Worm (Caenorhabditis elegans): ENCODE data around the gene Y55F3C.9.

Y55F3C.9 gene

DNA sequence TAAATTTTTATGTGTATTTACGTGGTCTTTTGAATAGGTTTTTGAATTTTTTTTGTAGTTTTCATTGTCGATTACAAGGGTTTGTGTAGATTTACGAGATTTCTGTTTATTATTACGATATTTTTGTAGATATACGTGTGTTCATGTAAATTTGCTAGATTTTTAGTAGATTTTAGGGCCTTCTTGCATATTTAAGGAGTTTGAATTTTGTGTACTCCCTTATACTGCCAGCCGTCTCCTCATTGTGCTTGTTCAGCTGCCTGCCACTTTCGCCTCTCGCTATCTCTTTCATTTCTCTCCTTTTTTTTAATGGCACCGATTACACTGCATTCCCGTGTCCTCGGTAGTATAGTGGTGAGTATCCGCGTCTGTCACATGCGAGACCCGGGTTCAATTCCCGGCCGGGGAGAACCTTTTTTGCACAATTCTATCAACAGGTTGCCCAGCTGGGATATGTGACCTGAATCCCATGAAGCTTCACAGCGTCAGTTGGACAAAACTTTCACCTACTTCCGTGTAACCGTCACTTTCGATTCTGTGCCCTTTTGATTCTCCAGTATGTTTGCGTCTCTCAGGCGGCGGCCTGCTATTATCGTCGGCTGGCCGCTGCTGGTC lies 45.2 kb downstream of the Y55F3C.9 start (continued):
- TF ChIP-seq tbx-2 (tag; optimal IDR thresholded peaks at IDR 0.05) = peak; percentile 66
- peak; percentile 28 for TF ChIP-seq pag-3 (tag; optimal IDR thresholded peaks at IDR 0.05; ENCODE audit: borderline replicate concordance)
- peak; percentile 68 for TF ChIP-seq pat-9 (tag; optimal IDR thresholded peaks at IDR 0.05)
- no peak for TF ChIP-seq sox-2 (GFP tag; IDR thresholded peaks at IDR 0.05)
- TF ChIP-seq C38D4.7 (GFP tag; optimal IDR thresholded peaks at IDR 0.05) = peak; percentile 71
- TF ChIP-seq fkh-6 (tag; optimal IDR thresholded peaks at IDR 0.05) = peak; percentile 56
- TF ChIP-seq ama-1 (optimal IDR thresholded peaks at IDR 0.05) = no peak
- TF ChIP-seq nfya-1 (tag; optimal IDR thresholded peaks at IDR 0.05) = peak; percentile 32
- no peak for TF ChIP-seq pha-2 (tag; optimal IDR thresholded peaks at IDR 0.05)
- no peak for TF ChIP-seq ceh-9 (tag; optimal IDR thresholded peaks at IDR 0.05)
- TF ChIP-seq ahr-1 (tag; optimal IDR thresholded peaks at IDR 0.05) = no peak
- peak; percentile 44 for TF ChIP-seq ceh-2 (tag; optimal IDR thresholded peaks at IDR 0.05)
- peak; percentile 75 for TF ChIP-seq ceh-18 (tag; optimal IDR thresholded peaks at IDR 0.05)
- peak; percentile 69 for TF ChIP-seq C08G9.2 (tag; optimal IDR thresholded peaks at IDR 0.05)
- TF ChIP-seq elt-4 (tag; optimal IDR thresholded peaks at IDR 0.05) = peak; percentile 25
- TF ChIP-seq ets-4 (tag; optimal IDR thresholded peaks at IDR 0.05) = peak; percentile 7
- peak; percentile 76 for TF ChIP-seq ztf-16 (tag; optimal IDR thresholded peaks at IDR 0.05)
- TF ChIP-seq tbx-7 (tag; optimal IDR thresholded peaks at IDR 0.05) = peak; percentile 46
- peak; percentile 66 for TF ChIP-seq lin-11 (tag; optimal IDR thresholded peaks at IDR 0.05)
- peak; percentile 59 for TF ChIP-seq ttx-3 (tag; optimal IDR thresholded peaks at IDR 0.05)
- TF ChIP-seq fax-1 (tag; optimal IDR thresholded peaks at IDR 0.05) = peak; percentile 63

DNA sequence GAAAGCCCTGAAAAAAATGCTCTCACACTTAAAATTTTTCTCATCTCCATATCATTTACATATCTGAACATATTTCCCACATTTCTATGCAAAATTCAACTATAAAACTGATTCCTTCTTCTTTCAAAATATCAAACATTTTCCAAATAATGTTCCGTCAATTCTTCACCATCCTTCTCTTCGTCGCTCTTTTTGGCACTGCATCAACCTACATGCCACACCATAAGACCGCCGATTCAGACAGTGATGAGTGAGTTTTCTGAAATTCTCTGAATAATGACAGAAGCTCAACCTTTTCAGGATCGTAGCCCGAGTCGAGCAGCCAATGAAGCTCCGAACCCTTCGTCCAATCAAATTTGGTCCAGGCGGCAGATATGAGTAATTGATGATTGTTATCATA lies 51.7 kb downstream of the Y55F3C.9 start, which contains the start of gene K11H12.5:
K11H12.5 (plus strand) TSS at position 301 of the 400 bp plus-strand sequence.
- TF ChIP-seq ttx-3 (tag; optimal IDR thresholded peaks at IDR 0.05) = no peak
- TF ChIP-seq odd-2 (tag; optimal IDR thresholded peaks at IDR 0.05) = no peak
- TF ChIP-seq lin-11 (tag; optimal IDR thresholded peaks at IDR 0.05) = no peak
- no peak for TF ChIP-seq mec-3 (tag; optimal IDR thresholded peaks at IDR 0.05; ENCODE audit: borderline replicate concordance)
- TF ChIP-seq ceh-2 (tag; optimal IDR thresholded peaks at IDR 0.05) = no peak
- no peak for TF ChIP-seq rnt-1 (tag; optimal IDR thresholded peaks at IDR 0.05)
- TF ChIP-seq fax-1 (tag; optimal IDR thresholded peaks at IDR 0.05) = no peak
- TF ChIP-seq gmeb-2 (tag; optimal IDR thresholded peaks at IDR 0.05) = no peak
- TF ChIP-seq elt-4 (tag; optimal IDR thresholded peaks at IDR 0.05) = no peak
- no peak for TF ChIP-seq ceh-6 (GFP tag; optimal IDR thresholded peaks at IDR 0.05)
- TF ChIP-seq ceh-30 (tag; optimal IDR thresholded peaks at IDR 0.05) = no peak
- no peak for TF ChIP-seq dve-1 (tag; optimal IDR thresholded peaks at IDR 0.05)
- TF ChIP-seq K09A11.1 (tag; optimal IDR thresholded peaks at IDR 0.05; ENCODE audit: insufficient read depth) = no peak

- no peak for TF ChIP-seq ceh-24 (tag; optimal IDR thresholded peaks at IDR 0.05)
- no peak for TF ChIP-seq F13H6.1 (tag; optimal IDR thresholded peaks at IDR 0.05)
- no peak for TF ChIP-seq ceh-30 (tag; optimal IDR thresholded peaks at IDR 0.05)
- TF ChIP-seq che-1 (tag; optimal IDR thresholded peaks at IDR 0.05) = no peak
These were observed 52.4 kb downstream of the Y55F3C.9 start, which contains the start of the genes K11H12.4 and K11H12.10 for ce11 chrIV:675471-676159. TSS of gene K11H12.4 (minus strand) at chrIV:675883. TSS of gene K11H12.10 (plus strand) at chrIV:676075.

DNA sequence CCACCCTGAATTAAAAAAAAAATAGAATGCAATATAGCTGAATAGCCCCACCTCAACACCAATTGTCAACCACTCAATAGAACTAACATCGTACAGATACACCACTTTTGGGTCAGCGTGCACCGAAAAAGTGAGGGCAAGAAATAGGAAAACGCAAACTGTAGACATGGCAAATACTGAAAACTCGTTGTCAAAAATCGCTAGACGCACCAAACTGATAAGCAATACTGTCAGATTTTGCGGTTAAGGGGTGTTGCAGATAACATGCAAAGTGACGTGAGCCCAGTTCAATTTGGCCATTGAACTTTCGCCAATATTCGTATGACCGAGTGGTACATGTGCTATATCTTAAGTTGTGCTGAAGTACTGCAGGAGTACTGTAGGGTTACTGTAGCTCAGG lies 54.7 kb downstream of the Y55F3C.9 start, which contains the start of gene K11H12.3:
K11H12.3 (minus strand) TSS at position 168 of the 400 bp plus-strand sequence.
- TF ChIP-seq tbx-2 (tag; optimal IDR thresholded peaks at IDR 0.05) (no peak), hlh-6 (tag; optimal IDR thresholded peaks at IDR 0.05) (no peak), ceh-18 (tag; optimal IDR thresholded peaks at IDR 0.05) (no peak), syd-9 (tag; optimal IDR thresholded peaks at IDR 0.05) (no peak), unc-86 (tag; optimal IDR thresholded peaks at IDR 0.05) (no peak), ets-4 (tag; optimal IDR thresholded peaks at IDR 0.05) (no peak), tbx-7 (tag; optimal IDR thresholded peaks at IDR 0.05) (no peak), C08G9.2 (tag; optimal IDR thresholded peaks at IDR 0.05) (no peak), ceh-22 (tag; optimal IDR thresholded peaks at IDR 0.05) (no peak), ama-1 (optimal IDR thresholded peaks at IDR 0.05) (no peak), sox-2 (GFP tag; IDR thresholded peaks at IDR 0.05) (no peak), F13H6.1 (tag; optimal IDR thresholded peaks at IDR 0.05) (no peak), hlh-13 (GFP tag; optimal IDR thresholded peaks at IDR 0.05) (no peak), npax-4 (tag; optimal IDR thresholded peaks at IDR 0.05) (no peak)
